Fruit fly (Drosophila melanogaster) whole organism, wandering third instar larva: Measurements from ENCODE around the gene CG14069.

ENCODE experiments used
- Abd-B ChIP-seq: fragments of >200 bp; optimal IDR thresholded peaks from 2 replicates; lab custom pipeline; 2017; ENCODE audit warnings: missing biosample characterization, missing genetic modification characterization
- Hr78 ChIP-seq: fragments of >200 bp; optimal IDR thresholded peaks from 2 replicates; lab custom pipeline; 2017; ENCODE audit warnings: missing biosample characterization, missing genetic modification characterization
- OdsH ChIP-seq: fragments of 200-800 bp; sonication (Bioruptor generic); optimal IDR thresholded peaks from 2 replicates; lab custom pipeline; 2016; ENCODE audit warnings: missing biosample characterization, mild to moderate bottlenecking, missing genetic modification characterization
- lola ChIP-seq: fragments of >200 bp; optimal IDR thresholded peaks from 2 replicates; lab custom pipeline; 2017; ENCODE audit warnings: missing biosample characterization, missing genetic modification characterization
- pan ChIP-seq: fragments of >200 bp; optimal IDR thresholded peaks from 2 replicates; lab custom pipeline; 2017
- psq ChIP-seq: fragments of 200-800 bp; sonication (Bioruptor generic); optimal IDR thresholded peaks from 3 replicates; lab custom pipeline; 2017; ENCODE audit warnings: missing biosample characterization, mild to moderate bottlenecking, missing genetic modification characterization, moderate library complexity

DNA sequence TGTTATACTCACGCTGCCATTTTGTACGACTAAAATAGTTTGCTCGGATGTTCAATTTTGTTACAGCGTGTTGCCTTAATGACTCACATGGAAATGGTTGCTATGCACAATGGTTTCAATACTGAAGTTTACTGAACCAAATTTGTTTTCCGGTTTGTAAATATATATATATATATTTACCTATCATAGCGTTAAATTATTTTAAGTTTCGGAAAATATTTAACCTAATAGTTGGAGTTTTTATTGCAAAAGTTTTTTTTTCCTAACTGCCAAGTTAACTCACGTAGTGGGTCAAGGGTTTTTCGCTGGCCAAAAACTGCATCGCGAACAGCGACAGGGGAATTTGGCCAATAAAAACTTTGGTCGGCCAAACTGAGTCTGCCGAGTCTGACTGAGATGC lies 1.7 kb downstream of the CG14069 start, which contains the start of gene CG7309:
- TF ChIP-seq pan (lab: Kevin White, UChicago) (no peak), psq (GFP tag; lab: Kevin White, UChicago) (no peak), lola (no peak), OdsH (GFP tag; lab: Kevin White, UChicago) (no peak), Hr78 (GFP tag; lab: Kevin White, UChicago) (no peak), Abd-B (GFP tag; lab: Kevin White, UChicago) (no peak)
